Worm (Caenorhabditis elegans) whole organism, L4 larva: ENCODE measurements around the gene rgs-2.

Experiments
- F26F4.8 ChIP-seq: fragments of 200-800 bp; sonication (Bioruptor generic); conservative IDR thresholded peaks from 2 replicates; pipeline ENCODE4 v1.3.6; 2022; ENCODE audit warnings: missing genetic modification characterization, missing compliant biosample characterization
- F37D6.2 ChIP-seq: sonication (generic microtip); optimal IDR thresholded peaks from 2 replicates; lab custom pipeline; 2016; ENCODE audit warnings: mild to moderate bottlenecking, missing genetic modification characterization, missing compliant biosample characterization
- Y105C5A.15 ChIP-seq: fragments of 200-800 bp; sonication (Bioruptor generic); IDR thresholded peaks from 2 replicates; pipeline ENCODE4 v1.3.6; 2022; ENCODE audit warnings: missing genetic modification characterization, missing compliant biosample characterization
- Y75B8A.6 ChIP-seq: fragments of 200-800 bp; sonication (Bioruptor generic); IDR thresholded peaks from 2 replicates; pipeline ENCODE4 v1.3.6; 2022; ENCODE audit warnings: missing genetic modification reagents, missing genetic modification characterization, missing compliant biosample characterization
- ZK337.2 ChIP-seq: fragments of 200-800 bp; sonication (Bioruptor generic); IDR thresholded peaks from 2 replicates; pipeline ENCODE4 v1.3.6; 2022; ENCODE audit warnings: missing genetic modification reagents, missing genetic modification characterization, missing compliant biosample characterization
- aha-1 ChIP-seq: fragments of 150-350 bp; peaks from one replicate; lab custom pipeline; 2014; ENCODE audit warnings: missing biosample characterization, missing genetic modification characterization
- arid-1 ChIP-seq: fragments of 200-800 bp; sonication (Bioruptor generic); conservative IDR thresholded peaks from 2 replicates; pipeline ENCODE4 v1.3.6; 2022; ENCODE audit warnings: missing genetic modification reagents, missing genetic modification characterization, missing compliant biosample characterization
- ceh-20 ChIP-seq: fragments of 200-800 bp; sonication (Bioruptor generic); IDR thresholded peaks from 2 replicates; pipeline ENCODE4 v1.3.6; 2022; ENCODE audit warnings: missing genetic modification reagents, missing genetic modification characterization, missing compliant biosample characterization
- ceh-28 ChIP-seq: fragments of 150-350 bp; optimal IDR thresholded peaks from 2 replicates; lab custom pipeline; 2014; ENCODE audit warnings: missing biosample characterization, missing genetic modification reagents, missing genetic modification characterization
- cey-2 ChIP-seq: sonication (generic microtip); optimal IDR thresholded peaks from 3 replicates; lab custom pipeline; 2017; ENCODE audit warnings: missing genetic modification characterization, mild to moderate bottlenecking, missing compliant biosample characterization, antibody characterized with exemption, borderline replicate concordance; ENCODE audit not compliant: insufficient read depth
- daf-12 ChIP-seq: fragments of 150-350 bp; optimal IDR thresholded peaks from 2 replicates; lab custom pipeline; 2014; ENCODE audit warnings: missing biosample characterization, missing genetic modification reagents, missing genetic modification characterization
- daf-19 ChIP-seq: fragments of 200-800 bp; sonication (Bioruptor generic); conservative IDR thresholded peaks from 2 replicates; pipeline ENCODE4 v1.3.6; 2022; ENCODE audit warnings: missing genetic modification characterization, missing compliant biosample characterization
- dmd-6 ChIP-seq: fragments of 200-800 bp; sonication (Bioruptor generic); IDR thresholded peaks from 2 replicates; pipeline ENCODE4 v1.3.6; 2022; ENCODE audit warnings: missing genetic modification reagents, missing genetic modification characterization, missing compliant biosample characterization
- dmd-9 ChIP-seq: fragments of 200-800 bp; sonication (Bioruptor generic); IDR thresholded peaks from 2 replicates; pipeline ENCODE4 v1.3.6; 2022; ENCODE audit warnings: missing genetic modification reagents, missing genetic modification characterization, missing compliant biosample characterization
- dpl-1 ChIP-seq: fragments of 150-350 bp; optimal IDR thresholded peaks from 2 replicates; lab custom pipeline; 2014; ENCODE audit warnings: missing biosample characterization, missing genetic modification reagents, missing genetic modification characterization
- duxl-1 ChIP-seq: sonication (generic microtip); optimal IDR thresholded peaks from 2 replicates; lab custom pipeline; 2016; ENCODE audit warnings: mild to moderate bottlenecking, missing genetic modification characterization, moderate library complexity, missing compliant biosample characterization; ENCODE audit not compliant: poor library complexity
- fkh-10 ChIP-seq: fragments of 150-350 bp; optimal IDR thresholded peaks from 2 replicates; lab custom pipeline; 2014; ENCODE audit warnings: missing biosample characterization, missing genetic modification reagents, missing genetic modification characterization
- fos-1 ChIP-seq: fragments of 150-350 bp; optimal IDR thresholded peaks from 2 replicates; lab custom pipeline; 2014; ENCODE audit warnings: missing biosample characterization, missing genetic modification characterization
- hif-1 ChIP-seq, 2 experiments: sonication (generic microtip); optimal IDR thresholded peaks; 2 replicates each; lab custom pipeline; 2016 to 2017; ENCODE audit warnings: missing compliant biosample characterization in 2 of 2, missing genetic modification characterization in 2 of 2, missing genetic modification reagents in 2 of 2, missing genotype in 2 of 2, mild to moderate bottlenecking in 1 of 2
- hlh-30 ChIP-seq: sonication (generic microtip); optimal IDR thresholded peaks from 2 replicates; lab custom pipeline; 2017; ENCODE audit warnings: antibody characterized with exemption, mild to moderate bottlenecking, missing genetic modification characterization, missing compliant biosample characterization; ENCODE audit not compliant: insufficient read depth
- hmg-1.1 ChIP-seq: fragments of 200-800 bp; sonication (Bioruptor generic); IDR thresholded peaks from 2 replicates; pipeline ENCODE4 v1.3.6; 2022; ENCODE audit warnings: missing genetic modification reagents, missing genetic modification characterization, missing compliant biosample characterization
- lin-13 ChIP-seq: fragments of 150-350 bp; optimal IDR thresholded peaks from 2 replicates; lab custom pipeline; 2014; ENCODE audit warnings: missing biosample characterization, missing genetic modification reagents, missing genetic modification characterization
- lin-15B ChIP-seq: fragments of 150-350 bp; sonication (generic microtip); optimal IDR thresholded peaks from 3 replicates; lab custom pipeline; 2014; ENCODE audit warnings: missing biosample characterization, missing genetic modification characterization
- lin-38 ChIP-seq: fragments of 200-800 bp; sonication (Bioruptor generic); IDR thresholded peaks from 2 replicates; pipeline ENCODE4 v1.3.6; 2022; ENCODE audit warnings: missing genetic modification reagents, missing genetic modification characterization, missing compliant biosample characterization
- lin-39 ChIP-seq: fragments of 150-350 bp; optimal IDR thresholded peaks from 2 replicates; lab custom pipeline; 2014; ENCODE audit warnings: missing biosample characterization, missing genetic modification reagents, missing genetic modification characterization
- lir-3 ChIP-seq: sonication (generic microtip); optimal IDR thresholded peaks from 2 replicates; lab custom pipeline; 2016; ENCODE audit warnings: mild to moderate bottlenecking, missing genetic modification characterization, missing compliant biosample characterization
- madf-5 ChIP-seq, 2 experiments: fragments of 200-800 bp; sonication (Bioruptor generic); IDR thresholded peaks; 2 replicates each; pipeline ENCODE4 v1.3.6; 2022; ENCODE audit warnings: missing compliant biosample characterization in 2 of 2, missing genetic modification characterization in 2 of 2
- mes-2 ChIP-seq: sonication (generic microtip); optimal IDR thresholded peaks from 2 replicates; lab custom pipeline; 2016; ENCODE audit warnings: missing genotype, mild to moderate bottlenecking, missing genetic modification characterization, missing compliant biosample characterization; ENCODE audit not compliant: poor library complexity, severe bottlenecking
- mxl-3 ChIP-seq: fragments of 200-800 bp; sonication (Bioruptor generic); optimal IDR thresholded peaks from 2 replicates; lab custom pipeline; 2018; ENCODE audit warnings: mild to moderate bottlenecking, missing genetic modification characterization, missing compliant biosample characterization
- nhr-10 ChIP-seq: fragments of 150-350 bp; optimal IDR thresholded peaks from 2 replicates; lab custom pipeline; 2014; ENCODE audit warnings: missing biosample characterization, missing genetic modification characterization
- nhr-11 ChIP-seq: fragments of 150-350 bp; optimal IDR thresholded peaks from 2 replicates; lab custom pipeline; 2014; ENCODE audit warnings: missing biosample characterization, missing genetic modification characterization
- nhr-25 ChIP-seq: sonication (generic microtip); optimal IDR thresholded peaks from 2 replicates; lab custom pipeline; 2017; ENCODE audit warnings: missing genetic modification characterization, mild to moderate bottlenecking, missing compliant biosample characterization, antibody characterized with exemption, moderate library complexity, borderline replicate concordance; ENCODE audit not compliant: insufficient read depth
- nhr-41 ChIP-seq: fragments of 200-800 bp; sonication (Bioruptor generic); IDR thresholded peaks from 2 replicates; pipeline ENCODE4 v1.3.6; 2022; ENCODE audit warnings: missing genetic modification reagents, missing genetic modification characterization, missing compliant biosample characterization
- nhr-48 ChIP-seq: sonication (generic microtip); optimal IDR thresholded peaks from 2 replicates; lab custom pipeline; 2016; ENCODE audit warnings: mild to moderate bottlenecking, missing genetic modification characterization, missing compliant biosample characterization
- nhr-6 ChIP-seq: fragments of 150-350 bp; optimal IDR thresholded peaks from 2 replicates; lab custom pipeline; 2014; ENCODE audit warnings: missing biosample characterization, missing genetic modification characterization
- nhr-76 ChIP-seq: fragments of 150-350 bp; optimal IDR thresholded peaks from 2 replicates; lab custom pipeline; 2014; ENCODE audit warnings: missing biosample characterization, missing genetic modification characterization
- nhr-77 ChIP-seq: fragments of 150-350 bp; optimal IDR thresholded peaks from 2 replicates; lab custom pipeline; 2014; ENCODE audit warnings: missing biosample characterization, missing genetic modification characterization
- pha-4 ChIP-seq, 2 experiments: fragments of 150-350 bp in 1 of 2; fragments of 200-800 bp in 1 of 2; sonication (Bioruptor generic) in 1 of 2; IDR thresholded peaks in 1 of 2; optimal IDR thresholded peaks in 1 of 2; 2 replicates each; pipeline versions ENCODE4 v1.3.6 to Lab custom; 2014 to 2022; ENCODE audit warnings: missing genetic modification characterization in 2 of 2, missing genetic modification reagents in 2 of 2, missing biosample characterization in 1 of 2, missing compliant biosample characterization in 1 of 2
- php-3 ChIP-seq: fragments of 200-800 bp; sonication (Bioruptor generic); IDR thresholded peaks from 2 replicates; pipeline ENCODE4 v1.3.6; 2022; ENCODE audit warnings: missing genetic modification reagents, missing genetic modification characterization, missing compliant biosample characterization
- pqm-1 ChIP-seq: sonication (generic microtip); optimal IDR thresholded peaks from 2 replicates; lab custom pipeline; 2017; ENCODE audit warnings: missing biosample characterization, missing genetic modification characterization
- rbr-2 ChIP-seq: sonication (generic microtip); optimal IDR thresholded peaks from 2 replicates; lab custom pipeline; 2016; ENCODE audit warnings: missing genotype, missing genetic modification characterization, missing compliant biosample characterization
- set-16 ChIP-seq: fragments of 200-800 bp; sonication (Bioruptor generic); IDR thresholded peaks from 2 replicates; pipeline ENCODE4 v1.3.6; 2022; ENCODE audit warnings: missing genetic modification reagents, missing genetic modification characterization, missing compliant biosample characterization
- skn-1 ChIP-seq: fragments of 150-350 bp; optimal IDR thresholded peaks from 2 replicates; lab custom pipeline; 2014; ENCODE audit warnings: missing biosample characterization, missing genetic modification characterization
- snpc-1.2 ChIP-seq: fragments of 200-800 bp; sonication (Bioruptor generic); IDR thresholded peaks from 2 replicates; pipeline ENCODE4 v1.3.6; 2022; ENCODE audit warnings: missing genetic modification reagents, missing genetic modification characterization, missing compliant biosample characterization
- snpc-4 ChIP-seq: fragments of 150-350 bp; optimal IDR thresholded peaks from 2 replicates; lab custom pipeline; 2014; ENCODE audit warnings: missing biosample characterization, missing genetic modification characterization
- spr-1 ChIP-seq: sonication (generic microtip); optimal IDR thresholded peaks from 2 replicates; lab custom pipeline; 2016; ENCODE audit warnings: mild to moderate bottlenecking, missing genetic modification characterization, missing compliant biosample characterization
- unc-130 ChIP-seq: sonication (generic microtip); optimal IDR thresholded peaks from 2 replicates; lab custom pipeline; 2016; ENCODE audit warnings: missing genetic modification reagents, missing genetic modification characterization, missing compliant biosample characterization
- unc-62 ChIP-seq, 3 experiments: fragments of 150-350 bp in 1 of 3; sonication (generic microtip); optimal IDR thresholded peaks in 2 of 3; peaks in 1 of 3; 1 replicate in 1 of 3; 2 replicates in 2 of 3; lab custom pipeline; 2014 to 2017; ENCODE audit warnings: missing biosample characterization in 3 of 3, missing genetic modification characterization in 3 of 3, missing genetic modification reagents in 3 of 3, missing genotype in 1 of 3
- zfp-3 ChIP-seq: fragments of 200-800 bp; sonication (Bioruptor generic); conservative IDR thresholded peaks from 2 replicates; pipeline ENCODE4 v1.3.6; 2022; ENCODE audit warnings: missing genetic modification reagents, missing genetic modification characterization, missing compliant biosample characterization

rgs-2 gene

ce11 chrX:12664987-12665451, 47.4 kb upstream of the rgs-2 start (continued):
- TF ChIP-seq snpc-1.2 (GFP tag; lab: Robert Waterston, UW) (peak; percentile 93), set-16 (GFP tag; lab: Robert Waterston, UW) (peak; percentile 52; the same call in 1 of the 2 replicates), daf-19 (GFP tag; lab: Robert Waterston, UW) (peak; percentile 91), hif-1 (tag; optimal IDR thresholded peaks at IDR 0.05; lab: Kevin White, UChicago) (peak; percentile 30 to 66), nhr-6 (tag; lab: Kevin White, UChicago) (peak; percentile 32), ceh-28 (tag; lab: Kevin White, UChicago) (no peak), F26F4.8 (peak; percentile 86), nhr-10 (tag; lab: Kevin White, UChicago) (peak; percentile 1), Y75B8A.6 (GFP tag; lab: Robert Waterston, UW) (peak; percentile 92), arid-1 (peak; percentile 95), nhr-25 (tag; lab: Kevin White, UChicago) (no peak), nhr-77 (tag; lab: Kevin White, UChicago) (no peak), nhr-11 (peak; percentile 61), nhr-48 (peak; percentile 82), ceh-20 (GFP tag; lab: Robert Waterston, UW) (peak; percentile 73), lin-38 (GFP tag; lab: Robert Waterston, UW) (peak; percentile 80), pha-4 (GFP tag; IDR thresholded peaks at IDR 0.05; lab: Robert Waterston, UW) (peak; percentile 95), pha-4 (tag; optimal IDR thresholded peaks at IDR 0.05; lab: Kevin White, UChicago) (no peak), F37D6.2 (peak; percentile 75), fos-1 (tag; lab: Kevin White, UChicago) (no peak), mxl-3 (GFP tag; lab: Kevin White, UChicago) (peak; percentile 67), rbr-2 (peak; percentile 86), skn-1 (tag; lab: Kevin White, UChicago) (no peak), Y105C5A.15 (GFP tag; lab: Robert Waterston, UW) (peak; percentile 97), unc-130 (peak; percentile 56), spr-1 (tag; lab: Kevin White, UChicago) (peak; percentile 85), hmg-1.1 (GFP tag; lab: Robert Waterston, UW) (peak; percentile 96), zfp-3 (GFP tag; lab: Robert Waterston, UW) (peak; percentile 58; the same call in 1 of the 2 replicates), aha-1 (tag; lab: Kevin White, UChicago) (no peak), ZK337.2 (GFP tag; lab: Robert Waterston, UW) (peak; percentile 84), snpc-4 (tag; lab: Kevin White, UChicago) (no peak), unc-62 (GFP tag; optimal IDR thresholded peaks at IDR 0.05 in 1 of 2; lab: Kevin White, UChicago) (peak in 1 of 2 experiments; percentile 90), unc-62 (tag; optimal IDR thresholded peaks at IDR 0.05; lab: Kevin White, UChicago) (no peak), lin-15B (no peak), cey-2 (tag; lab: Kevin White, UChicago) (no peak), dpl-1 (peak; percentile 42), dmd-6 (peak; percentile 70), nhr-76 (tag; lab: Kevin White, UChicago) (no peak), daf-12 (no peak), madf-5 (GFP tag; IDR thresholded peaks at IDR 0.05; lab: Robert Waterston, UW) (peak; percentile 83), duxl-1 (tag; lab: Kevin White, UChicago) (peak; percentile 85), dmd-9 (peak; percentile 61; the same call in 1 of the 2 replicates), hlh-30 (peak; percentile 86), nhr-41 (GFP tag; lab: Robert Waterston, UW) (peak; percentile 92), lir-3 (tag; lab: Kevin White, UChicago) (peak; percentile 63), mes-2 (tag; lab: Kevin White, UChicago) (peak; percentile 85), lin-39 (tag; lab: Kevin White, UChicago) (no peak), pqm-1 (no peak), lin-13 (GFP tag; lab: Kevin White, UChicago) (peak; percentile 20), fkh-10 (GFP tag; lab: Kevin White, UChicago) (no peak), php-3 (GFP tag; lab: Robert Waterston, UW) (peak; percentile 76)
